Worm (Caenorhabditis elegans) whole organism, L1 larva: ENCODE data around the gene osm-10.
A peak's percentile ranks its signal among the peaks of the same experiment; 100 is the strongest.

Experiments used
- C34B4.2 ChIP-seq: sonication (generic microtip); optimal IDR thresholded peaks from 2 replicates; lab custom pipeline; 2017; ENCODE audit warnings: mild to moderate bottlenecking, missing genetic modification characterization, missing compliant biosample characterization
- F16B12.6 ChIP-seq: fragments of 150-350 bp; optimal IDR thresholded peaks from 2 replicates; lab custom pipeline; 2014; ENCODE audit warnings: missing biosample characterization, missing genetic modification characterization
- alr-1 ChIP-seq: fragments of 200-800 bp; sonication (Bioruptor generic); optimal IDR thresholded peaks from 2 replicates; lab custom pipeline; 2018; ENCODE audit warnings: borderline replicate concordance, mild to moderate bottlenecking, missing genetic modification characterization, missing compliant biosample characterization
- aly-2 ChIP-seq: fragments of 150-350 bp; optimal IDR thresholded peaks from 2 replicates; lab custom pipeline; 2014; ENCODE audit warnings: missing biosample characterization, missing genetic modification characterization
- blmp-1 ChIP-seq: fragments of 150-350 bp; optimal IDR thresholded peaks from 2 replicates; lab custom pipeline; 2014; ENCODE audit warnings: missing biosample characterization, missing genetic modification characterization
- ceh-63 ChIP-seq: fragments of 200-800 bp; sonication (Bioruptor generic); optimal IDR thresholded peaks from 2 replicates; lab custom pipeline; 2018; ENCODE audit warnings: mild to moderate bottlenecking, missing genetic modification characterization, missing compliant biosample characterization
- ceh-82 ChIP-seq, 3 experiments: fragments of 150-350 bp in 1 of 3; sonication (generic microtip) in 2 of 3; optimal IDR thresholded peaks; 2 replicates each; lab custom pipeline; 2014 to 2017; ENCODE audit warnings: missing biosample characterization in 3 of 3, missing genetic modification characterization in 3 of 3
- dpl-1 ChIP-seq, 3 experiments: fragments of 150-350 bp in 2 of 3; sonication (generic microtip) in 1 of 3; optimal IDR thresholded peaks; 2 replicates each; lab custom pipeline; 2014 to 2017; ENCODE audit warnings: missing biosample characterization in 3 of 3, missing genetic modification characterization in 3 of 3, missing genetic modification reagents in 3 of 3
- dsc-1 ChIP-seq: sonication (generic microtip); optimal IDR thresholded peaks from 2 replicates; lab custom pipeline; 2016; ENCODE audit warnings: mild to moderate bottlenecking, missing genetic modification characterization, missing compliant biosample characterization
- efl-1 ChIP-seq, 4 experiments: fragments of 150-350 bp; optimal IDR thresholded peaks in 3 of 4; peaks in 1 of 4; 1 replicate in 1 of 4; 2 replicates in 3 of 4; lab custom pipeline; 2014; ENCODE audit warnings: missing biosample characterization in 2 of 4, missing genetic modification characterization in 2 of 4, missing genetic modification reagents in 2 of 4
- efl-3 ChIP-seq: fragments of 200-800 bp; sonication (Bioruptor generic); optimal IDR thresholded peaks from 2 replicates; lab custom pipeline; 2018; ENCODE audit warnings: mild to moderate bottlenecking, missing genetic modification characterization, missing compliant biosample characterization
- elt-2 ChIP-seq: sonication (generic microtip); optimal IDR thresholded peaks from 2 replicates; lab custom pipeline; 2016; ENCODE audit warnings: missing genetic modification characterization, mild to moderate bottlenecking, inconsistent platforms, missing compliant biosample characterization, missing genetic modification reagents
- fkh-10 ChIP-seq: sonication (generic microtip); optimal IDR thresholded peaks from 2 replicates; lab custom pipeline; 2017; ENCODE audit warnings: missing biosample characterization, missing genetic modification reagents, missing genetic modification characterization
- fkh-4 ChIP-seq: sonication (generic microtip); optimal IDR thresholded peaks from 2 replicates; lab custom pipeline; 2016; ENCODE audit warnings: missing compliant biosample characterization, missing genetic modification characterization, borderline replicate concordance
- fkh-8 ChIP-seq: sonication (generic microtip); optimal IDR thresholded peaks from 2 replicates; lab custom pipeline; 2016; ENCODE audit warnings: mild to moderate bottlenecking, missing genetic modification characterization, missing compliant biosample characterization
- grh-1 ChIP-seq: fragments of 200-800 bp; sonication (Bioruptor generic); IDR thresholded peaks from 2 replicates; pipeline ENCODE4 v1.3.6; 2022; ENCODE audit warnings: missing genetic modification reagents, missing genetic modification characterization, missing compliant biosample characterization
- hlh-17 ChIP-seq: fragments of 200-800 bp; sonication (Bioruptor generic); optimal IDR thresholded peaks from 2 replicates; lab custom pipeline; 2018; ENCODE audit warnings: missing genetic modification characterization, mild to moderate bottlenecking, missing compliant biosample characterization, moderate library complexity, borderline replicate concordance
- hpl-2 ChIP-seq: fragments of 150-350 bp; optimal IDR thresholded peaks from 2 replicates; lab custom pipeline; 2014; ENCODE audit warnings: missing biosample characterization, missing genetic modification reagents, missing genetic modification characterization
- jun-1 ChIP-seq: fragments of 150-350 bp; optimal IDR thresholded peaks from 2 replicates; lab custom pipeline; 2014; ENCODE audit warnings: missing biosample characterization, missing genetic modification reagents, missing genetic modification characterization
- lin-14 ChIP-seq: fragments of 200-800 bp; sonication (Bioruptor generic); optimal IDR thresholded peaks from 2 replicates; lab custom pipeline; 2018; ENCODE audit warnings: mild to moderate bottlenecking, missing genetic modification characterization, moderate library complexity, missing compliant biosample characterization
- lin-35 ChIP-seq, 2 experiments: fragments of 150-350 bp; optimal IDR thresholded peaks; 2 replicates each; lab custom pipeline; 2014; ENCODE audit warnings: missing biosample characterization in 2 of 2, missing genetic modification characterization in 2 of 2, missing genetic modification reagents in 2 of 2
- lin-39 ChIP-seq: fragments of 150-350 bp; optimal IDR thresholded peaks from 2 replicates; lab custom pipeline; 2014; ENCODE audit warnings: missing biosample characterization, missing genetic modification reagents, missing genetic modification characterization
- lir-3 ChIP-seq: sonication (generic microtip); optimal IDR thresholded peaks from 2 replicates; lab custom pipeline; 2016; ENCODE audit warnings: mild to moderate bottlenecking, missing genetic modification characterization, moderate library complexity, missing compliant biosample characterization; ENCODE audit not compliant: poor library complexity
- lsy-2 ChIP-seq, 2 experiments: fragments of 150-350 bp; optimal IDR thresholded peaks; 2 replicates each; lab custom pipeline; 2014; ENCODE audit warnings: missing biosample characterization in 2 of 2, missing genetic modification characterization in 2 of 2
- mdl-1 ChIP-seq, 2 experiments: fragments of 150-350 bp; optimal IDR thresholded peaks; 2 replicates each; lab custom pipeline; 2014 to 2017; ENCODE audit warnings: missing biosample characterization in 2 of 2, missing genetic modification characterization in 2 of 2, inconsistent platforms in 1 of 2
- mef-2 ChIP-seq: fragments of 150-350 bp; optimal IDR thresholded peaks from 2 replicates; lab custom pipeline; 2014; ENCODE audit warnings: missing biosample characterization, missing genetic modification characterization
- mep-1 ChIP-seq: fragments of 150-350 bp; optimal IDR thresholded peaks from 2 replicates; lab custom pipeline; 2014; ENCODE audit warnings: missing biosample characterization, missing genetic modification characterization
- nhr-19 ChIP-seq: fragments of 200-800 bp; sonication (Bioruptor generic); conservative IDR thresholded peaks from 2 replicates; pipeline ENCODE4 v1.3.6; 2022; ENCODE audit warnings: missing genetic modification characterization, missing compliant biosample characterization
- nhr-237 ChIP-seq: fragments of 150-350 bp; optimal IDR thresholded peaks from 2 replicates; lab custom pipeline; 2014; ENCODE audit warnings: missing biosample characterization, missing genetic modification characterization
- nhr-71 ChIP-seq: sonication (generic microtip); optimal IDR thresholded peaks from 2 replicates; lab custom pipeline; 2016; ENCODE audit warnings: mild to moderate bottlenecking, missing genetic modification characterization, moderate library complexity, missing compliant biosample characterization
- nhr-84 ChIP-seq: sonication (generic microtip); optimal IDR thresholded peaks from 2 replicates; lab custom pipeline; 2017; ENCODE audit warnings: missing biosample characterization, missing genetic modification characterization
- nhr-85 ChIP-seq: sonication (generic microtip); peaks from one replicate; lab custom pipeline; 2016; ENCODE audit warnings: missing genetic modification characterization, inconsistent platforms, missing compliant biosample characterization
- pag-3 ChIP-seq: sonication (generic microtip); optimal IDR thresholded peaks from 2 replicates; lab custom pipeline; 2017; ENCODE audit warnings: missing genetic modification characterization, mild to moderate bottlenecking, missing compliant biosample characterization, antibody characterized with exemption, borderline replicate concordance; ENCODE audit not compliant: insufficient read depth
- pax-3 ChIP-seq: fragments of 200-800 bp; sonication (Bioruptor generic); optimal IDR thresholded peaks from 2 replicates; lab custom pipeline; 2018; ENCODE audit warnings: mild to moderate bottlenecking, missing genetic modification characterization, moderate library complexity, missing compliant biosample characterization
- pqm-1 ChIP-seq: sonication (generic microtip); optimal IDR thresholded peaks from 3 replicates; lab custom pipeline; 2017; ENCODE audit warnings: missing biosample characterization, missing genetic modification characterization
- skn-1 ChIP-seq: fragments of 150-350 bp; optimal IDR thresholded peaks from 2 replicates; lab custom pipeline; 2014; ENCODE audit warnings: missing biosample characterization, missing genetic modification characterization
- snu-23 ChIP-seq: sonication (generic microtip); optimal IDR thresholded peaks from 2 replicates; lab custom pipeline; 2016; ENCODE audit warnings: missing genetic modification characterization, missing compliant biosample characterization
- sptf-1 ChIP-seq: fragments of 150-350 bp; optimal IDR thresholded peaks from 2 replicates; lab custom pipeline; 2014; ENCODE audit warnings: missing biosample characterization, missing genetic modification characterization
- tbx-2 ChIP-seq: sonication (generic microtip); optimal IDR thresholded peaks from 2 replicates; lab custom pipeline; 2016; ENCODE audit warnings: missing genetic modification characterization, missing compliant biosample characterization
- tlp-1 ChIP-seq: fragments of 150-350 bp; optimal IDR thresholded peaks from 2 replicates; lab custom pipeline; 2014; ENCODE audit warnings: missing biosample characterization, missing genetic modification characterization
- unc-130 ChIP-seq: fragments of 150-350 bp; optimal IDR thresholded peaks from 2 replicates; lab custom pipeline; 2017; ENCODE audit warnings: missing biosample characterization, missing genetic modification characterization, inconsistent platforms
- unc-30 ChIP-seq: sonication (generic microtip); optimal IDR thresholded peaks from 2 replicates; lab custom pipeline; 2017; ENCODE audit warnings: missing biosample characterization, missing genetic modification characterization
- unc-62 ChIP-seq: fragments of 150-350 bp; optimal IDR thresholded peaks from 2 replicates; lab custom pipeline; 2014; ENCODE audit warnings: missing biosample characterization, missing genetic modification reagents, missing genetic modification characterization
- vab-15 ChIP-seq: sonication (generic microtip); optimal IDR thresholded peaks from 2 replicates; lab custom pipeline; 2017; ENCODE audit warnings: missing genotype, mild to moderate bottlenecking, missing genetic modification characterization, missing compliant biosample characterization
- xbp-1 ChIP-seq: sonication (generic microtip); optimal IDR thresholded peaks from 2 replicates; lab custom pipeline; 2016; ENCODE audit warnings: missing genetic modification characterization, missing compliant biosample characterization
- zag-1 ChIP-seq: fragments of 150-350 bp; optimal IDR thresholded peaks from 2 replicates; lab custom pipeline; 2014; ENCODE audit warnings: missing biosample characterization, missing genetic modification characterization

The osm-10 gene

ce11 chrIII:7278491-7278890, 35.4 kb downstream of the osm-10 start (continued):
- no peak for TF ChIP-seq grh-1
- no peak for TF ChIP-seq unc-30 (tag; lab: Kevin White, UChicago)
- no peak for TF ChIP-seq nhr-85 (tag; lab: Kevin White, UChicago)
- TF ChIP-seq fkh-4, result no peak
- peak in 2 of 3 experiments; percentile 58 to 61 for TF ChIP-seq ceh-82 (tag; optimal IDR thresholded peaks at IDR 0.05; lab: Kevin White, UChicago)
- peak; percentile 13 to 73 for TF ChIP-seq lin-35 (GFP tag; optimal IDR thresholded peaks at IDR 0.05; lab: Kevin White, UChicago)
- TF ChIP-seq F16B12.6 (tag; lab: Kevin White, UChicago), result no peak
- no peak for TF ChIP-seq blmp-1 (tag; lab: Kevin White, UChicago)
- no peak for TF ChIP-seq alr-1 (tag; lab: Kevin White, UChicago)
- peak; percentile 27 for TF ChIP-seq hpl-2 (GFP tag; lab: Kevin White, UChicago)
- no peak for TF ChIP-seq fkh-10 (GFP tag; lab: Kevin White, UChicago)
- TF ChIP-seq jun-1 (tag; lab: Kevin White, UChicago), result peak; percentile 77
- TF ChIP-seq ceh-63 (GFP tag; lab: Kevin White, UChicago), result no peak
- TF ChIP-seq sptf-1 (tag; lab: Kevin White, UChicago), result no peak
- peak; percentile 65 for TF ChIP-seq fkh-8 (tag; lab: Kevin White, UChicago)
- TF ChIP-seq dsc-1 (tag; lab: Kevin White, UChicago), result peak; percentile 3
- TF ChIP-seq hlh-17 (GFP tag; lab: Kevin White, UChicago), result no peak
- no peak for TF ChIP-seq nhr-84
- peak; percentile 57 for TF ChIP-seq snu-23 (GFP tag; lab: Kevin White, UChicago)
- peak; percentile 73 for TF ChIP-seq nhr-71 (tag; lab: Kevin White, UChicago)
- TF ChIP-seq vab-15, result no peak
- TF ChIP-seq efl-1 (optimal IDR thresholded peaks at IDR 0.05; lab: Kevin White, UChicago), result peak; percentile 39 to 71
- TF ChIP-seq efl-1 (GFP tag; optimal IDR thresholded peaks at IDR 0.05 in 1 of 2; lab: Kevin White, UChicago), result peak; percentile 62 to 98
- no peak for TF ChIP-seq pax-3 (tag; lab: Kevin White, UChicago)
- peak; percentile 49 to 85 for TF ChIP-seq lsy-2 (tag; optimal IDR thresholded peaks at IDR 0.05; lab: Kevin White, UChicago)
- TF ChIP-seq tbx-2, result peak; percentile 2
- TF ChIP-seq nhr-19 (GFP tag; lab: Robert Waterston, UW), result peak; percentile 40; the same call in 1 of the 2 replicates
- TF ChIP-seq pag-3, result no peak
- TF ChIP-seq unc-130 (tag; lab: Kevin White, UChicago), result no peak
- TF ChIP-seq zag-1 (tag; lab: Kevin White, UChicago), result no peak
- no peak for TF ChIP-seq tlp-1 (tag; lab: Kevin White, UChicago)

- TF ChIP-seq lin-35 (GFP tag; optimal IDR thresholded peaks at IDR 0.05; lab: Kevin White, UChicago), result peak in 1 of 2 experiments; percentile 46
- TF ChIP-seq blmp-1 (tag; lab: Kevin White, UChicago), result peak; percentile 5
- TF ChIP-seq efl-1 (optimal IDR thresholded peaks at IDR 0.05; lab: Kevin White, UChicago), result peak in 1 of 2 experiments; percentile 29
- TF ChIP-seq efl-1 (GFP tag; optimal IDR thresholded peaks at IDR 0.05 in 1 of 2; lab: Kevin White, UChicago), result no peak
- TF ChIP-seq dpl-1 (GFP tag; optimal IDR thresholded peaks at IDR 0.05; lab: Kevin White, UChicago), result peak in 1 of 3 experiments; percentile 26
- peak in 1 of 2 experiments; percentile 77 for TF ChIP-seq lsy-2 (tag; optimal IDR thresholded peaks at IDR 0.05; lab: Kevin White, UChicago)
- TF ChIP-seq skn-1 (tag; lab: Kevin White, UChicago), result no peak
- TF ChIP-seq zag-1 (tag; lab: Kevin White, UChicago), result no peak
These were observed 38.1 kb downstream of the osm-10 start, which contains the start of gene B0361.3 for ce11 chrIII:7281179-7281578. Gene B0361.3 (plus strand): TSS chrIII:7281462.

- TF ChIP-seq efl-3 (no peak), lsy-2 (tag; optimal IDR thresholded peaks at IDR 0.05; lab: Kevin White, UChicago) (no peak), mdl-1 (tag; optimal IDR thresholded peaks at IDR 0.05; lab: Kevin White, UChicago) (no peak), nhr-237 (no peak), unc-62 (GFP tag; lab: Kevin White, UChicago) (no peak), grh-1 (no peak), aly-2 (no peak), ceh-63 (GFP tag; lab: Kevin White, UChicago) (no peak), C34B4.2 (tag; lab: Kevin White, UChicago) (no peak), xbp-1 (tag; lab: Kevin White, UChicago) (no peak), pqm-1 (no peak), lin-14 (GFP tag; lab: Kevin White, UChicago) (no peak), mef-2 (tag; lab: Kevin White, UChicago) (no peak), dsc-1 (tag; lab: Kevin White, UChicago) (no peak), mep-1 (no peak), fkh-10 (GFP tag; lab: Kevin White, UChicago) (no peak), elt-2 (tag; lab: Kevin White, UChicago) (no peak), lin-39 (tag; lab: Kevin White, UChicago) (no peak), lir-3 (no peak)
These were observed 42.7 kb downstream of the osm-10 start, which contains the start of gene pho-5 for ce11 chrIII:7285783-7286182. Gene pho-5 (minus strand): TSS chrIII:7285883.
